Fruit fly (Drosophila melanogaster) whole organism, embryonic: ENCODE measurements around the gene Cdc42.

Experiments used
- Atf6 ChIP-seq: fragments of 200-800 bp; sonication (Bioruptor generic); IDR thresholded peaks from 2 replicates; pipeline ENCODE4 v1.3.6; 2022; ENCODE audit warnings: missing biosample characterization, missing genetic modification characterization
- BtbVII ChIP-seq: fragments of 200-800 bp; sonication (Bioruptor generic); optimal IDR thresholded peaks from 3 replicates; lab custom pipeline; 2017; ENCODE audit warnings: missing biosample characterization, mild to moderate bottlenecking, missing genetic modification characterization
- Bteb2 ChIP-seq: fragments of 200-800 bp; sonication (Bioruptor generic); optimal IDR thresholded peaks from 2 replicates; lab custom pipeline; 2016; ENCODE audit warnings: missing biosample characterization, missing genetic modification characterization
- CG10267 ChIP-seq: fragments of 200-800 bp; sonication (Bioruptor generic); optimal IDR thresholded peaks from 2 replicates; lab custom pipeline; 2018; ENCODE audit warnings: missing biosample characterization, mild to moderate bottlenecking, missing genetic modification characterization, moderate library complexity
- CG10321 ChIP-seq: fragments of 200-800 bp; sonication (Bioruptor generic); IDR thresholded peaks from 2 replicates; pipeline ENCODE4 v1.3.6; 2022; ENCODE audit warnings: missing biosample characterization, missing genetic modification characterization
- CG11093 ChIP-seq: fragments of 200-800 bp; sonication (Bioruptor generic); IDR thresholded peaks from 3 replicates; pipeline ENCODE4 v1.3.6; 2022; ENCODE audit warnings: missing biosample characterization, missing genetic modification characterization
- CG12769 ChIP-seq: fragments of 200-800 bp; sonication (Bioruptor generic); optimal IDR thresholded peaks from 2 replicates; lab custom pipeline; 2019; ENCODE audit warnings: missing biosample characterization, mild to moderate bottlenecking, missing genetic modification characterization, moderate library complexity
- CG14965 ChIP-seq: fragments of 200-800 bp; sonication (Bioruptor generic); optimal IDR thresholded peaks from 2 replicates; lab custom pipeline; 2016; ENCODE audit warnings: missing biosample characterization, missing genetic modification characterization, borderline replicate concordance
- CG15269 ChIP-seq: fragments of 200-800 bp; sonication (Bioruptor generic); optimal IDR thresholded peaks from 2 replicates; lab custom pipeline; 2018; ENCODE audit warnings: missing biosample characterization, mild to moderate bottlenecking, missing genetic modification characterization, moderate library complexity
- CG16779 ChIP-seq: fragments of 200-800 bp; sonication (Bioruptor generic); IDR thresholded peaks from 2 replicates; pipeline ENCODE4 v1.3.6; 2022; ENCODE audit warnings: missing biosample characterization, missing genetic modification characterization
- CG16813 ChIP-seq: fragments of 200-800 bp; sonication (Bioruptor generic); IDR thresholded peaks from 3 replicates; pipeline ENCODE4 v1.3.6; 2022; ENCODE audit warnings: missing biosample characterization, missing genetic modification characterization; ENCODE audit not compliant: partially characterized antibody
- CG2116 ChIP-seq: fragments of 200-800 bp; sonication (Bioruptor generic); optimal IDR thresholded peaks from 3 replicates; lab custom pipeline; 2018; ENCODE audit warnings: missing biosample characterization, mild to moderate bottlenecking, missing genetic modification characterization
- CG2712 ChIP-seq: fragments of 200-800 bp; optimal IDR thresholded peaks from 3 replicates; lab custom pipeline; 2019; ENCODE audit warnings: missing biosample characterization, mild to moderate bottlenecking, missing genetic modification characterization, moderate library complexity
- CG30020 ChIP-seq: fragments of 200-800 bp; optimal IDR thresholded peaks from 2 replicates; lab custom pipeline; 2019; ENCODE audit warnings: missing biosample characterization, mild to moderate bottlenecking, missing genetic modification characterization, moderate library complexity
- CG32767 ChIP-seq: fragments of 200-800 bp; sonication (Bioruptor generic); IDR thresholded peaks from 2 replicates; pipeline ENCODE4 v1.3.6; 2022; ENCODE audit warnings: missing biosample characterization, missing genetic modification characterization
- CG3281 ChIP-seq: fragments of 200-800 bp; sonication (Bioruptor generic); optimal IDR thresholded peaks from 3 replicates; lab custom pipeline; 2017; ENCODE audit warnings: missing biosample characterization, mild to moderate bottlenecking, missing genetic modification characterization
- CG3407 ChIP-seq: fragments of 200-800 bp; sonication (Bioruptor generic); optimal IDR thresholded peaks from 2 replicates; lab custom pipeline; 2018; ENCODE audit warnings: missing biosample characterization, mild to moderate bottlenecking, missing genetic modification characterization
- CG34376 ChIP-seq: fragments of 200-800 bp; sonication (Bioruptor generic); optimal IDR thresholded peaks from 2 replicates; lab custom pipeline; 2018; ENCODE audit warnings: missing biosample characterization, mild to moderate bottlenecking, missing genetic modification characterization
- CG6813 ChIP-seq: fragments of 200-800 bp; sonication (Bioruptor generic); optimal IDR thresholded peaks from 2 replicates; lab custom pipeline; 2017; ENCODE audit warnings: missing biosample characterization, missing genetic modification characterization, mild to moderate bottlenecking, moderate library complexity, missing genetic modification reagents
- CG7357 ChIP-seq: fragments of 200-800 bp; sonication (Bioruptor generic); IDR thresholded peaks from 3 replicates; pipeline ENCODE4 v1.3.6; 2022; ENCODE audit warnings: missing biosample characterization, missing genetic modification characterization
- CG7372 ChIP-seq: fragments of 200-800 bp; sonication (Bioruptor generic); IDR thresholded peaks from 2 replicates; pipeline ENCODE4 v1.3.6; 2022; ENCODE audit warnings: missing biosample characterization, missing genetic modification characterization
- CG9437 ChIP-seq: fragments of 200-800 bp; sonication (Bioruptor generic); optimal IDR thresholded peaks from 2 replicates; lab custom pipeline; 2018; ENCODE audit warnings: missing biosample characterization, mild to moderate bottlenecking, missing genetic modification characterization
- CTCF ChIP-seq: fragments of 200-800 bp; sonication (Bioruptor generic); optimal IDR thresholded peaks from 2 replicates; lab custom pipeline; 2017; ENCODE audit warnings: missing biosample characterization, mild to moderate bottlenecking, missing genetic modification characterization, moderate library complexity
- Drgx ChIP-seq: fragments of 200-800 bp; sonication (Bioruptor generic); IDR thresholded peaks from 2 replicates; pipeline ENCODE4 v1.3.6; 2022; ENCODE audit warnings: missing biosample characterization, missing genetic modification characterization
- E2f1 ChIP-seq: fragments of 200-800 bp; sonication (Bioruptor generic); IDR thresholded peaks from 2 replicates; pipeline ENCODE4 v1.3.6; 2022; ENCODE audit warnings: missing biosample characterization, missing genetic modification characterization
- ERR ChIP-seq: fragments of 200-800 bp; sonication (Bioruptor generic); optimal IDR thresholded peaks from 2 replicates; lab custom pipeline; 2016; ENCODE audit warnings: missing biosample characterization, missing genetic modification characterization
- HHEX ChIP-seq: fragments of 200-800 bp; sonication (Bioruptor generic); optimal IDR thresholded peaks from 3 replicates; lab custom pipeline; 2017; ENCODE audit warnings: missing biosample characterization, mild to moderate bottlenecking, missing genetic modification characterization, missing genetic modification reagents
- Hmr ChIP-seq: fragments of 200-800 bp; sonication (Bioruptor generic); optimal IDR thresholded peaks from 3 replicates; lab custom pipeline; 2017; ENCODE audit warnings: mild to moderate bottlenecking, missing biosample characterization, missing genetic modification reagents, missing genetic modification characterization
- Mrtf ChIP-seq: fragments of 200-800 bp; sonication (Bioruptor generic); IDR thresholded peaks from 3 replicates; pipeline ENCODE4 v1.3.6; 2022; ENCODE audit warnings: missing biosample characterization, missing genetic modification characterization
- Vsx1 ChIP-seq: fragments of 200-800 bp; sonication (Bioruptor generic); optimal IDR thresholded peaks from 2 replicates; lab custom pipeline; 2017; ENCODE audit warnings: missing biosample characterization, mild to moderate bottlenecking, missing genetic modification characterization, missing genetic modification reagents
- bowl ChIP-seq: fragments of 200-800 bp; sonication (Bioruptor generic); IDR thresholded peaks from 2 replicates; pipeline ENCODE4 v1.3.6; 2022; ENCODE audit warnings: missing biosample characterization, missing genetic modification characterization
- bsh ChIP-seq, 2 experiments: fragments of 200-800 bp; sonication (Bioruptor generic); optimal IDR thresholded peaks; 2 replicates each; lab custom pipeline; 2017 to 2018; ENCODE audit warnings: mild to moderate bottlenecking in 2 of 2, missing biosample characterization in 2 of 2, missing genetic modification characterization in 2 of 2, moderate library complexity in 1 of 2
- cato ChIP-seq: fragments of 200-800 bp; sonication (Bioruptor generic); optimal IDR thresholded peaks from 2 replicates; lab custom pipeline; 2016; ENCODE audit warnings: missing biosample characterization, missing genetic modification characterization, borderline replicate concordance
- da ChIP-seq: fragments of 200-800 bp; sonication (Bioruptor generic); optimal IDR thresholded peaks from 2 replicates; lab custom pipeline; 2016; ENCODE audit warnings: missing biosample characterization, missing genetic modification characterization
- ems ChIP-seq: fragments of 200-800 bp; sonication (Bioruptor generic); optimal IDR thresholded peaks from 3 replicates; lab custom pipeline; 2016; ENCODE audit warnings: missing biosample characterization, missing genetic modification characterization
- eve ChIP-seq, 2 experiments: fragments of >200 bp; optimal IDR thresholded peaks; 2 replicates each; lab custom pipeline; 2017; ENCODE audit warnings: missing biosample characterization in 2 of 2, missing genetic modification characterization in 2 of 2
- ewg ChIP-seq: fragments of 200-800 bp; sonication (Bioruptor generic); optimal IDR thresholded peaks from 3 replicates; lab custom pipeline; 2017; ENCODE audit warnings: mild to moderate bottlenecking, missing biosample characterization, missing genetic modification reagents, missing genetic modification characterization
- fd64A ChIP-seq: fragments of 200-800 bp; sonication (Bioruptor generic); optimal IDR thresholded peaks from 3 replicates; lab custom pipeline; 2018; ENCODE audit warnings: missing biosample characterization, mild to moderate bottlenecking, missing genetic modification characterization
- fd96Cb ChIP-seq: fragments of 200-800 bp; sonication (Bioruptor generic); optimal IDR thresholded peaks from 2 replicates; lab custom pipeline; 2018; ENCODE audit warnings: missing biosample characterization, mild to moderate bottlenecking, missing genetic modification characterization, moderate library complexity
- ham ChIP-seq: fragments of 200-800 bp; sonication (Bioruptor generic); IDR thresholded peaks from 2 replicates; pipeline ENCODE4 v1.3.6; 2022; ENCODE audit warnings: missing biosample characterization, missing genetic modification characterization
- hth ChIP-seq: fragments of >200 bp; optimal IDR thresholded peaks from 2 replicates; lab custom pipeline; 2017; ENCODE audit warnings: inconsistent platforms
- ken ChIP-seq: fragments of 200-800 bp; sonication (Bioruptor generic); IDR thresholded peaks from 3 replicates; pipeline ENCODE4 v1.3.6; 2022; ENCODE audit warnings: missing biosample characterization, missing genetic modification characterization
- mam ChIP-seq: fragments of 200-800 bp; sonication (Bioruptor generic); optimal IDR thresholded peaks from 3 replicates; lab custom pipeline; 2016; ENCODE audit warnings: missing biosample characterization, missing genetic modification characterization
- otp ChIP-seq: fragments of 200-800 bp; sonication (Bioruptor generic); IDR thresholded peaks from 3 replicates; pipeline ENCODE4, ENCODE4 v1.3.6; 2022; ENCODE audit warnings: missing biosample characterization, missing genetic modification characterization
- pho ChIP-seq: fragments of 200-800 bp; sonication (Bioruptor generic); optimal IDR thresholded peaks from 2 replicates; lab custom pipeline; 2016; ENCODE audit warnings: missing biosample characterization, missing genetic modification characterization
- rib ChIP-seq: fragments of 200-800 bp; sonication (Bioruptor generic); IDR thresholded peaks from 2 replicates; pipeline ENCODE4 v1.3.6; 2022; ENCODE audit warnings: missing biosample characterization, missing genetic modification characterization
- sens-2 ChIP-seq: fragments of 200-800 bp; sonication (Bioruptor generic); IDR thresholded peaks from 2 replicates; pipeline ENCODE4 v1.3.6; 2022; ENCODE audit warnings: missing biosample characterization, missing genetic modification characterization
- tin ChIP-seq: fragments of 200-800 bp; sonication (Bioruptor generic); optimal IDR thresholded peaks from 3 replicates; lab custom pipeline; 2016; ENCODE audit warnings: missing biosample characterization, missing genetic modification characterization
- trem ChIP-seq: fragments of 200-800 bp; optimal IDR thresholded peaks from 3 replicates; lab custom pipeline; 2019; ENCODE audit warnings: missing biosample characterization, mild to moderate bottlenecking, missing genetic modification characterization, moderate library complexity
- tx ChIP-seq: fragments of 200-800 bp; sonication (Bioruptor generic); optimal IDR thresholded peaks from 2 replicates; lab custom pipeline; 2016; ENCODE audit warnings: missing biosample characterization, missing genetic modification characterization
- unc-4 ChIP-seq: fragments of 200-800 bp; sonication (Bioruptor generic); IDR thresholded peaks from 2 replicates; pipeline ENCODE4 v1.3.6; 2022; ENCODE audit warnings: missing biosample characterization, missing genetic modification characterization; ENCODE audit not compliant: partially characterized antibody
- usp ChIP-seq: fragments of >200 bp; optimal IDR thresholded peaks from 2 replicates; lab custom pipeline; 2017; ENCODE audit warnings: missing biosample characterization, missing genetic modification characterization

Gene Cdc42

dm6 chrX:19745908-19746604 lies 49.2 kb downstream of the Cdc42 start, which contains the start of gene parvin (continued):
- peak; percentile 87 for TF ChIP-seq BtbVII
- peak; percentile 18; the same call in 1 of the 2 replicates for TF ChIP-seq unc-4 (GFP tag; lab: Robert Waterston, UW)
- no peak for TF ChIP-seq CTCF (GFP tag; lab: Kevin White, UChicago)
- peak; percentile 7 for TF ChIP-seq trem
- no peak for TF ChIP-seq CG6813 (GFP tag; lab: Kevin White, UChicago)
- TF ChIP-seq tin (GFP tag; lab: Kevin White, UChicago), result no peak
- no peak for TF ChIP-seq sens-2 (GFP tag; lab: Robert Waterston, UW)
- no peak for TF ChIP-seq CG15269 (tag; lab: Kevin White, UChicago)
- no peak for TF ChIP-seq bsh (GFP tag; optimal IDR thresholded peaks at IDR 0.05; lab: Kevin White, UChicago)
- TF ChIP-seq Bteb2, result no peak
- no peak for TF ChIP-seq CG3281 (GFP tag; lab: Kevin White, UChicago)
- no peak for TF ChIP-seq Mrtf (GFP tag; lab: Robert Waterston, UW)
- TF ChIP-seq CG10321 (GFP tag; lab: Robert Waterston, UW), result no peak
- TF ChIP-seq hth (lab: Kevin White, UChicago), result no peak
- peak; percentile 79 for TF ChIP-seq CG10267 (tag; lab: Kevin White, UChicago)
- no peak for TF ChIP-seq CG2712 (tag; lab: Kevin White, UChicago)
- TF ChIP-seq CG16813 (GFP tag; lab: Robert Waterston, UW), result no peak
- no peak for TF ChIP-seq bowl (GFP tag; lab: Robert Waterston, UW)
- no peak for TF ChIP-seq da (GFP tag; lab: Kevin White, UChicago)
- no peak for TF ChIP-seq CG34376 (GFP tag; lab: Kevin White, UChicago)
- TF ChIP-seq usp (GFP tag; lab: Kevin White, UChicago), result no peak
- TF ChIP-seq CG7357 (GFP tag; lab: Robert Waterston, UW), result no peak
- no peak for TF ChIP-seq mam (GFP tag; lab: Kevin White, UChicago)
- TF ChIP-seq CG12769 (tag; lab: Kevin White, UChicago), result peak; percentile 43
- TF ChIP-seq CG9437 (GFP tag; lab: Kevin White, UChicago), result no peak
- no peak for TF ChIP-seq HHEX (GFP tag; lab: Kevin White, UChicago)
- no peak for TF ChIP-seq fd96Cb (tag; lab: Kevin White, UChicago)
- no peak for TF ChIP-seq ham (GFP tag; lab: Robert Waterston, UW)
- no peak for TF ChIP-seq Hmr (GFP tag; lab: Kevin White, UChicago)
- no peak for TF ChIP-seq ewg
- no peak for TF ChIP-seq cato
- TF ChIP-seq E2f1 (GFP tag; lab: Robert Waterston, UW), result no peak
- TF ChIP-seq ken (GFP tag; lab: Robert Waterston, UW), result no peak
- no peak for TF ChIP-seq ems (GFP tag; lab: Kevin White, UChicago)
- TF ChIP-seq otp, result no peak
- TF ChIP-seq CG30020 (tag; lab: Kevin White, UChicago), result no peak
- TF ChIP-seq tx (GFP tag; lab: Kevin White, UChicago), result peak; percentile 52
- no peak for TF ChIP-seq Vsx1
- no peak for TF ChIP-seq CG16779 (GFP tag; lab: Robert Waterston, UW)
- TF ChIP-seq fd64A (GFP tag; lab: Kevin White, UChicago), result no peak
- no peak for TF ChIP-seq CG3407 (GFP tag; lab: Kevin White, UChicago)
- no peak for TF ChIP-seq CG32767 (GFP tag; lab: Robert Waterston, UW)
- no peak for TF ChIP-seq rib (GFP tag; lab: Robert Waterston, UW)
- TF ChIP-seq Atf6 (GFP tag; lab: Robert Waterston, UW), result no peak
- TF ChIP-seq eve (GFP tag; optimal IDR thresholded peaks at IDR 0.05; lab: Kevin White, UChicago), result no peak
- TF ChIP-seq CG11093 (GFP tag; lab: Robert Waterston, UW), result no peak
- TF ChIP-seq CG7372 (GFP tag; lab: Robert Waterston, UW), result no peak
- no peak for TF ChIP-seq CG14965 (GFP tag; lab: Kevin White, UChicago)
- no peak for TF ChIP-seq CG2116 (GFP tag; lab: Kevin White, UChicago)
- no peak for TF ChIP-seq ERR
- no peak for TF ChIP-seq Drgx (GFP tag; lab: Robert Waterston, UW)
- TF ChIP-seq pho (GFP tag; lab: Kevin White, UChicago), result no peak
